Fruit fly (Drosophila melanogaster): ENCODE results near the gene Nemp.
A peak's percentile ranks its signal among the peaks of the same experiment; 100 is the strongest.

Nemp gene

dm6 chrX:16683765-16684164 is 28.9 kb upstream of the Nemp start, which contains the start of gene Axs (continued):
- no peak for TF ChIP-seq abd-A (tag; optimal IDR thresholded peaks at IDR 0.05)
- peak; percentile 99 for TF ChIP-seq chinmo (GFP tag; IDR thresholded peaks at IDR 0.05; ENCODE audit: partially characterized antibody)
- no peak for TF ChIP-seq CG9876 (GFP tag; optimal IDR thresholded peaks at IDR 0.05)
- TF ChIP-seq CG5953 (GFP tag; IDR thresholded peaks at IDR 0.05) = no peak
- TF ChIP-seq CG1792 (GFP tag; optimal IDR thresholded peaks at IDR 0.05) = no peak
- no peak for TF ChIP-seq CG4854 (GFP tag; optimal IDR thresholded peaks at IDR 0.05)
- TF ChIP-seq psq (GFP tag; optimal IDR thresholded peaks at IDR 0.05) = no peak
- no peak for TF ChIP-seq CG30431 (GFP tag; optimal IDR thresholded peaks at IDR 0.05)
- no peak for TF ChIP-seq salm (tag; optimal IDR thresholded peaks at IDR 0.05)
- TF ChIP-seq CG15011 (GFP tag; optimal IDR thresholded peaks at IDR 0.05) = no peak
- no peak for TF ChIP-seq ase (GFP tag; IDR thresholded peaks at IDR 0.05)
- no peak for TF ChIP-seq CG3726 (GFP tag; IDR thresholded peaks at IDR 0.05)
- no peak for TF ChIP-seq CG10321 (GFP tag; IDR thresholded peaks at IDR 0.05)
- TF ChIP-seq vnd (GFP tag; IDR thresholded peaks at IDR 0.05; ENCODE audit: partially characterized antibody) = peak; percentile 58; the same call in 2 of the 3 replicates
- no peak for TF ChIP-seq lab (GFP tag; optimal IDR thresholded peaks at IDR 0.05)
- TF ChIP-seq CG42726 (GFP tag; IDR thresholded peaks at IDR 0.05; ENCODE audit: partially characterized antibody) = peak; percentile 86
- TF ChIP-seq CG7372 (GFP tag; IDR thresholded peaks at IDR 0.05) = no peak
- peak; percentile 56 for TF ChIP-seq lilli (GFP tag; optimal IDR thresholded peaks at IDR 0.05)
- no peak for TF ChIP-seq Meics (GFP tag; optimal IDR thresholded peaks at IDR 0.05)
- no peak for TF ChIP-seq CG17568 (GFP tag; optimal IDR thresholded peaks at IDR 0.05)
- 0 out of 3 replicates have a peak, but pooled peaks have one; percentile 36 for TF ChIP-seq CG34422 (GFP tag; IDR thresholded peaks at IDR 0.05)
- TF ChIP-seq slbo (GFP tag; IDR thresholded peaks at IDR 0.05) = peak; percentile 52
- TF ChIP-seq CG12104 (GFP tag; optimal IDR thresholded peaks at IDR 0.05) = no peak
- TF ChIP-seq CG16863 (GFP tag; optimal IDR thresholded peaks at IDR 0.05) = no peak
- no peak for TF ChIP-seq Fer2 (tag; optimal IDR thresholded peaks at IDR 0.05)
- TF ChIP-seq CG12744 (GFP tag; optimal IDR thresholded peaks at IDR 0.05) = no peak
- TF ChIP-seq hth (optimal IDR thresholded peaks at IDR 0.05) = no peak
- no peak for TF ChIP-seq CG2875 (GFP tag; optimal IDR thresholded peaks at IDR 0.05)
- TF ChIP-seq jumu (GFP tag; optimal IDR thresholded peaks at IDR 0.05) = peak; percentile 16
- no peak for TF ChIP-seq lmd (GFP tag; IDR thresholded peaks at IDR 0.05)
- TF ChIP-seq crol (GFP tag; IDR thresholded peaks at IDR 0.05) = no peak
- TF ChIP-seq zf30C (GFP tag; optimal IDR thresholded peaks at IDR 0.05) = no peak
- no peak for TF ChIP-seq CG10979 (tag; optimal IDR thresholded peaks at IDR 0.05)
- TF ChIP-seq CG10209 (GFP tag; optimal IDR thresholded peaks at IDR 0.05) = no peak
- TF ChIP-seq CG6654 (GFP tag; optimal IDR thresholded peaks at IDR 0.05) = no peak
- no peak for TF ChIP-seq CG18764 (GFP tag; optimal IDR thresholded peaks at IDR 0.05)
- TF ChIP-seq hbn (GFP tag; IDR thresholded peaks at IDR 0.05; ENCODE audit: partially characterized antibody) = peak; percentile 50
- TF ChIP-seq CG12155 (GFP tag; optimal IDR thresholded peaks at IDR 0.05) = peak; percentile 99
- TF ChIP-seq cas (GFP tag; IDR thresholded peaks at IDR 0.05) = no peak
- TF ChIP-seq ham (GFP tag; IDR thresholded peaks at IDR 0.05) = no peak
- TF ChIP-seq CG11695 (GFP tag; IDR thresholded peaks at IDR 0.05) = no peak
- no peak for TF ChIP-seq Neu2 (GFP tag; optimal IDR thresholded peaks at IDR 0.05; ENCODE audit: borderline replicate concordance)
- TF ChIP-seq bsh (GFP tag; optimal IDR thresholded peaks at IDR 0.05) = no peak
- TF ChIP-seq Hey (tag; optimal IDR thresholded peaks at IDR 0.05) = no peak
- TF ChIP-seq CG5180 (GFP tag; optimal IDR thresholded peaks at IDR 0.05) = no peak
- TF ChIP-seq CG6683 (GFP tag; optimal IDR thresholded peaks at IDR 0.05) = no peak
- no peak for TF ChIP-seq CG6254 (GFP tag; optimal IDR thresholded peaks at IDR 0.05)
- no peak for TF ChIP-seq lov (optimal IDR thresholded peaks at IDR 0.05)
- no peak for TF ChIP-seq lov (GFP tag; IDR thresholded peaks at IDR 0.05)
- no peak for TF ChIP-seq cad (GFP tag; optimal IDR thresholded peaks at IDR 0.05)
- TF ChIP-seq klu (GFP tag; IDR thresholded peaks at IDR 0.05) = no peak
- no peak for TF ChIP-seq croc (GFP tag; conservative IDR thresholded peaks at IDR 0.05)

Data from whole organism, embryonic.